Fruit fly (Drosophila melanogaster): ENCODE results near the gene CG13862.

dm6 chr3R:22323994-22324393 lies 7.8 kb upstream of the CG13862 start, which contains the start of gene CG34377:
- TF ChIP-seq usp (GFP tag; optimal IDR thresholded peaks at IDR 0.05) (no peak), pan (optimal IDR thresholded peaks at IDR 0.05) (no peak), EcR (GFP tag; optimal IDR thresholded peaks at IDR 0.05) (no peak)

All from whole organism.